Worm (Caenorhabditis elegans) whole organism, L2 larva: ENCODE results near the gene cdc-42.

Source experiments
- C34F6.9 ChIP-seq: fragments of 150-350 bp; optimal IDR thresholded peaks from 2 replicates; lab custom pipeline; 2014; ENCODE audit warnings: missing biosample characterization, missing genetic modification characterization
- F13H6.1 ChIP-seq: sonication (generic microtip); optimal IDR thresholded peaks from 2 replicates; lab custom pipeline; 2016; ENCODE audit warnings: missing genetic modification characterization, missing compliant biosample characterization
- R02D3.7 ChIP-seq: fragments of 150-350 bp; optimal IDR thresholded peaks from 2 replicates; lab custom pipeline; 2014; ENCODE audit warnings: missing biosample characterization, missing genetic modification characterization
- Y55F3AM.14 ChIP-seq: fragments of 200-800 bp; sonication (Bioruptor generic); optimal IDR thresholded peaks from 2 replicates; lab custom pipeline; 2018; ENCODE audit warnings: mild to moderate bottlenecking, missing genetic modification characterization, missing compliant biosample characterization
- alr-1 ChIP-seq: fragments of 150-350 bp; optimal IDR thresholded peaks from 2 replicates; lab custom pipeline; 2014; ENCODE audit warnings: missing biosample characterization, missing genetic modification characterization
- aly-2 ChIP-seq: fragments of 150-350 bp; optimal IDR thresholded peaks from 2 replicates; lab custom pipeline; 2014; ENCODE audit warnings: missing biosample characterization, missing genetic modification characterization
- ama-1 ChIP-seq: fragments of 150-350 bp; optimal IDR thresholded peaks from 2 replicates; lab custom pipeline; 2018; ENCODE audit warnings: inconsistent platforms
- ceh-16 ChIP-seq: fragments of 150-350 bp; optimal IDR thresholded peaks from 2 replicates; lab custom pipeline; 2014; ENCODE audit warnings: missing biosample characterization, missing genetic modification characterization
- ceh-82 ChIP-seq: fragments of 150-350 bp; optimal IDR thresholded peaks from 2 replicates; lab custom pipeline; 2014; ENCODE audit warnings: missing biosample characterization, missing genetic modification characterization
- crh-2 ChIP-seq: sonication (generic microtip); optimal IDR thresholded peaks from 2 replicates; lab custom pipeline; 2017; ENCODE audit warnings: missing biosample characterization, missing genetic modification characterization
- dmd-4 ChIP-seq: sonication (generic microtip); optimal IDR thresholded peaks from 2 replicates; lab custom pipeline; 2017; ENCODE audit warnings: missing biosample characterization, missing genetic modification characterization
- egl-27 ChIP-seq: sonication (generic microtip); optimal IDR thresholded peaks from 3 replicates; lab custom pipeline; 2017; ENCODE audit warnings: missing biosample characterization, missing genetic modification reagents, missing genetic modification characterization
- elt-3 ChIP-seq: sonication (generic microtip); optimal IDR thresholded peaks from 2 replicates; lab custom pipeline; 2017; ENCODE audit warnings: missing biosample characterization, missing genetic modification characterization
- fos-1 ChIP-seq: fragments of 150-350 bp; optimal IDR thresholded peaks from 2 replicates; lab custom pipeline; 2014; ENCODE audit warnings: missing biosample characterization, missing genetic modification characterization
- lin-11 ChIP-seq: fragments of 150-350 bp; sonication (generic microtip); optimal IDR thresholded peaks from 2 replicates; lab custom pipeline; 2014; ENCODE audit warnings: missing biosample characterization, missing genetic modification characterization, inconsistent platforms, mixed read lengths
- lin-13 ChIP-seq: fragments of 150-350 bp; optimal IDR thresholded peaks from 2 replicates; lab custom pipeline; 2014; ENCODE audit warnings: missing biosample characterization, missing genetic modification reagents, missing genetic modification characterization
- lin-39 ChIP-seq: fragments of 150-350 bp; optimal IDR thresholded peaks from 2 replicates; lab custom pipeline; 2014; ENCODE audit warnings: missing biosample characterization, missing genetic modification reagents, missing genetic modification characterization
- lsy-2 ChIP-seq, 2 experiments: fragments of 150-350 bp in 1 of 2; sonication (generic microtip) in 1 of 2; optimal IDR thresholded peaks; 2 replicates each; lab custom pipeline; 2014 to 2017; ENCODE audit warnings: missing biosample characterization in 2 of 2, missing genetic modification characterization in 2 of 2
- mab-5 ChIP-seq: fragments of 150-350 bp; optimal IDR thresholded peaks from 2 replicates; lab custom pipeline; 2014; ENCODE audit warnings: missing biosample characterization, missing genetic modification characterization
- mbf-1 ChIP-seq: sonication (generic microtip); optimal IDR thresholded peaks from 2 replicates; lab custom pipeline; 2017; ENCODE audit warnings: missing biosample characterization, missing genetic modification characterization
- mdl-1 ChIP-seq, 2 experiments: fragments of 150-350 bp in 1 of 2; sonication (generic microtip) in 1 of 2; optimal IDR thresholded peaks; 2 replicates each; lab custom pipeline; 2017; ENCODE audit warnings: missing biosample characterization in 2 of 2, missing genetic modification characterization in 2 of 2
- nhr-10 ChIP-seq: sonication (generic microtip); optimal IDR thresholded peaks from 2 replicates; lab custom pipeline; 2017; ENCODE audit warnings: missing biosample characterization, missing genetic modification characterization
- nhr-129 ChIP-seq: fragments of 150-350 bp; optimal IDR thresholded peaks from 2 replicates; lab custom pipeline; 2014; ENCODE audit warnings: missing biosample characterization, missing genetic modification characterization
- nhr-21 ChIP-seq: fragments of 150-350 bp; optimal IDR thresholded peaks from 2 replicates; lab custom pipeline; 2014; ENCODE audit warnings: missing biosample characterization, missing genetic modification characterization
- nhr-237 ChIP-seq: fragments of 150-350 bp; optimal IDR thresholded peaks from 2 replicates; lab custom pipeline; 2014; ENCODE audit warnings: missing biosample characterization, missing genetic modification characterization
- nhr-25 ChIP-seq: fragments of 150-350 bp; sonication (generic microtip); optimal IDR thresholded peaks from 3 replicates; lab custom pipeline; 2014; ENCODE audit warnings: missing biosample characterization, missing genetic modification characterization
- nhr-6 ChIP-seq: fragments of 150-350 bp; optimal IDR thresholded peaks from 2 replicates; lab custom pipeline; 2014; ENCODE audit warnings: missing biosample characterization, missing genetic modification characterization
- nhr-77 ChIP-seq: fragments of 150-350 bp; optimal IDR thresholded peaks from 2 replicates; lab custom pipeline; 2014; ENCODE audit warnings: missing biosample characterization, missing genetic modification characterization
- peb-1 ChIP-seq: fragments of 150-350 bp; optimal IDR thresholded peaks from 2 replicates; lab custom pipeline; 2014; ENCODE audit warnings: missing biosample characterization, missing genetic modification characterization
- sem-4 ChIP-seq: fragments of 150-350 bp; optimal IDR thresholded peaks from 2 replicates; lab custom pipeline; 2014; ENCODE audit warnings: missing biosample characterization, missing genetic modification reagents, missing genetic modification characterization
- skn-1 ChIP-seq: sonication (generic microtip); optimal IDR thresholded peaks from 2 replicates; lab custom pipeline; 2017; ENCODE audit warnings: missing biosample characterization, missing genetic modification characterization
- sma-3 ChIP-seq: sonication (generic microtip); optimal IDR thresholded peaks from 2 replicates; lab custom pipeline; 2016; ENCODE audit warnings: missing genetic modification reagents, missing genetic modification characterization, missing compliant biosample characterization
- sma-9 ChIP-seq, 2 experiments: fragments of 150-350 bp in 1 of 2; sonication (generic microtip) in 1 of 2; optimal IDR thresholded peaks; 2 replicates each; lab custom pipeline; 2014 to 2016; ENCODE audit warnings: missing genetic modification characterization in 2 of 2, mild to moderate bottlenecking in 1 of 2, missing biosample characterization in 1 of 2, missing compliant biosample characterization in 1 of 2, missing genetic modification reagents in 1 of 2, moderate library complexity in 1 of 2
- snpc-4 ChIP-seq: fragments of 150-350 bp; optimal IDR thresholded peaks from 2 replicates; lab custom pipeline; 2014; ENCODE audit warnings: missing biosample characterization, missing genetic modification characterization
- unc-39 ChIP-seq: fragments of 150-350 bp; optimal IDR thresholded peaks from 2 replicates; lab custom pipeline; 2014; ENCODE audit warnings: missing biosample characterization, missing genetic modification characterization
- unc-62 ChIP-seq: fragments of 150-350 bp; optimal IDR thresholded peaks from 2 replicates; lab custom pipeline; 2014; ENCODE audit warnings: missing biosample characterization, missing genetic modification reagents, missing genetic modification characterization
- zag-1 ChIP-seq: fragments of 150-350 bp; optimal IDR thresholded peaks from 2 replicates; lab custom pipeline; 2014; ENCODE audit warnings: missing biosample characterization, missing genetic modification characterization
- ztf-1 ChIP-seq: fragments of 200-800 bp; sonication (Bioruptor generic); conservative IDR thresholded peaks from 2 replicates; pipeline ENCODE4 v1.3.6; 2022; ENCODE audit warnings: missing genetic modification characterization, missing compliant biosample characterization
- ztf-11 ChIP-seq: sonication (generic microtip); optimal IDR thresholded peaks from 2 replicates; lab custom pipeline; 2017; ENCODE audit warnings: missing biosample characterization, missing genetic modification characterization
- ztf-4 ChIP-seq: fragments of 150-350 bp; optimal IDR thresholded peaks from 2 replicates; lab custom pipeline; 2014; ENCODE audit warnings: missing biosample characterization, missing genetic modification characterization

Gene cdc-42

ce11 chrII:7643214-7643613, 27.0 kb downstream of the cdc-42 start:
- TF ChIP-seq mab-5 (peak; percentile 0), snpc-4 (no peak)

ce11 chrII:7651171-7651570, 34.9 kb downstream of the cdc-42 start, which contains the start of gene pde-4:
pde-4 (minus strand) TSS chrII:7651246.
- TF ChIP-seq aly-2 (tag; lab: Kevin White, UChicago) = no peak
- no peak for TF ChIP-seq mab-5
- no peak for TF ChIP-seq lsy-2 (tag; optimal IDR thresholded peaks at IDR 0.05; lab: Kevin White, UChicago)
- TF ChIP-seq sma-3 (GFP tag; lab: Kevin White, UChicago) = no peak
- TF ChIP-seq nhr-129 (tag; lab: Kevin White, UChicago) = no peak
- TF ChIP-seq nhr-10 (tag; lab: Kevin White, UChicago) = no peak
- TF ChIP-seq alr-1 (tag; lab: Kevin White, UChicago) = no peak
- no peak for TF ChIP-seq ceh-16 (tag; lab: Kevin White, UChicago)
- TF ChIP-seq snpc-4 = no peak
- TF ChIP-seq skn-1 (tag; lab: Kevin White, UChicago) = no peak
- TF ChIP-seq nhr-237 (tag; lab: Kevin White, UChicago) = no peak
- no peak for TF ChIP-seq mdl-1 (tag; optimal IDR thresholded peaks at IDR 0.05; lab: Kevin White, UChicago)
- no peak for TF ChIP-seq egl-27 (tag; lab: Kevin White, UChicago)
- no peak for TF ChIP-seq ceh-82
- no peak for TF ChIP-seq zag-1 (tag; lab: Kevin White, UChicago)
- no peak for TF ChIP-seq nhr-77
- no peak for TF ChIP-seq peb-1

ce11 chrII:7662008-7662686, 45.9 kb downstream of the cdc-42 start, which contains the start of gene alfa-1:
alfa-1 (minus strand) TSS chrII:7662522.
- TF ChIP-seq lsy-2 (tag; optimal IDR thresholded peaks at IDR 0.05; lab: Kevin White, UChicago) (no peak), sma-9 (GFP tag; optimal IDR thresholded peaks at IDR 0.05; lab: Kevin White, UChicago) (peak; percentile 10), sma-9 (tag; optimal IDR thresholded peaks at IDR 0.05; lab: Kevin White, UChicago) (no peak), Y55F3AM.14 (GFP tag; lab: Kevin White, UChicago) (no peak), R02D3.7 (tag; lab: Kevin White, UChicago) (no peak), mbf-1 (no peak), nhr-25 (tag; lab: Kevin White, UChicago) (no peak), ztf-1 (no peak), alr-1 (tag; lab: Kevin White, UChicago) (no peak), lin-39 (tag; lab: Kevin White, UChicago) (no peak), unc-39 (tag; lab: Kevin White, UChicago) (no peak), mdl-1 (tag; optimal IDR thresholded peaks at IDR 0.05; lab: Kevin White, UChicago) (no peak), lin-11 (tag; lab: Kevin White, UChicago) (no peak), snpc-4 (no peak), ceh-82 (no peak), F13H6.1 (tag; lab: Kevin White, UChicago) (peak; percentile 32), sem-4 (tag; lab: Kevin White, UChicago) (no peak), nhr-21 (tag; lab: Kevin White, UChicago) (no peak), ztf-4 (tag; lab: Kevin White, UChicago) (no peak), elt-3 (tag; lab: Kevin White, UChicago) (no peak), unc-62 (GFP tag; lab: Kevin White, UChicago) (no peak), nhr-129 (tag; lab: Kevin White, UChicago) (peak; percentile 26), aly-2 (tag; lab: Kevin White, UChicago) (no peak), C34F6.9 (tag; lab: Kevin White, UChicago) (peak; percentile 49), ztf-11 (tag; lab: Kevin White, UChicago) (no peak), zag-1 (tag; lab: Kevin White, UChicago) (no peak), sma-3 (GFP tag; lab: Kevin White, UChicago) (no peak), ama-1 (lab: Kevin White, UChicago) (no peak), crh-2 (no peak), fos-1 (tag; lab: Kevin White, UChicago) (peak; percentile 57)

- TF ChIP-seq aly-2 (tag; lab: Kevin White, UChicago) (no peak), lin-13 (GFP tag; lab: Kevin White, UChicago) (no peak), nhr-6 (tag; lab: Kevin White, UChicago) (no peak), lin-39 (tag; lab: Kevin White, UChicago) (no peak), peb-1 (no peak), nhr-77 (no peak), C34F6.9 (tag; lab: Kevin White, UChicago) (no peak), nhr-25 (tag; lab: Kevin White, UChicago) (no peak), R02D3.7 (tag; lab: Kevin White, UChicago) (no peak), sem-4 (tag; lab: Kevin White, UChicago) (no peak), crh-2 (no peak), ceh-82 (no peak), nhr-237 (tag; lab: Kevin White, UChicago) (no peak), dmd-4 (tag; lab: Kevin White, UChicago) (no peak), nhr-129 (tag; lab: Kevin White, UChicago) (no peak), unc-39 (tag; lab: Kevin White, UChicago) (no peak), skn-1 (tag; lab: Kevin White, UChicago) (no peak)
Measured at ce11 chrII:7663028-7663427, 46.8 kb downstream of the cdc-42 start.
